Worm (Caenorhabditis elegans): Measurements from ENCODE around the gene srxa-5.

- TF ChIP-seq ztf-28 (GFP tag; IDR thresholded peaks at IDR 0.05): no peak
- no peak for TF ChIP-seq mel-28 (tag; optimal IDR thresholded peaks at IDR 0.05; ENCODE audit: borderline replicate concordance)
- TF ChIP-seq hlh-12 (tag; optimal IDR thresholded peaks at IDR 0.05): no peak
- TF ChIP-seq ztf-25 (GFP tag; IDR thresholded peaks at IDR 0.05): no peak
- no peak for TF ChIP-seq sdz-38 (tag; optimal IDR thresholded peaks at IDR 0.05)
- no peak for TF ChIP-seq pbrm-1 (GFP tag; IDR thresholded peaks at IDR 0.05)
- TF ChIP-seq nhr-27 (tag; optimal IDR thresholded peaks at IDR 0.05): no peak
- TF ChIP-seq nhr-120 (GFP tag; IDR thresholded peaks at IDR 0.05): no peak
- TF ChIP-seq madf-10 (tag; optimal IDR thresholded peaks at IDR 0.05): no peak
- no peak for TF ChIP-seq F23B12.7 (tag; optimal IDR thresholded peaks at IDR 0.05; ENCODE audit: insufficient read depth)
- TF ChIP-seq Y67H2A.10 (GFP tag; conservative IDR thresholded peaks at IDR 0.05): no peak
- no peak for TF ChIP-seq madf-8 (GFP tag; conservative IDR thresholded peaks at IDR 0.05)
- no peak for TF ChIP-seq snpc-1.3 (tag; optimal IDR thresholded peaks at IDR 0.05; ENCODE audit: insufficient read depth)
- TF ChIP-seq hlh-26 (GFP tag; conservative IDR thresholded peaks at IDR 0.05): no peak
Measured at ce11 chrIII:6509301-6509700, 23.4 kb upstream of the srxa-5 start.
